Worm (Caenorhabditis elegans) whole organism, L2 larva: ENCODE data around the gene C46E10.3.

ENCODE experiments used
- alr-1 ChIP-seq: fragments of 150-350 bp; optimal IDR thresholded peaks from 2 replicates; lab custom pipeline; 2014; ENCODE audit warnings: missing biosample characterization, missing genetic modification characterization
- egl-27 ChIP-seq: sonication (generic microtip); optimal IDR thresholded peaks from 3 replicates; lab custom pipeline; 2017; ENCODE audit warnings: missing biosample characterization, missing genetic modification reagents, missing genetic modification characterization
- lin-13 ChIP-seq: fragments of 150-350 bp; optimal IDR thresholded peaks from 2 replicates; lab custom pipeline; 2014; ENCODE audit warnings: missing biosample characterization, missing genetic modification reagents, missing genetic modification characterization
- nhr-11 ChIP-seq: fragments of 150-350 bp; optimal IDR thresholded peaks from 2 replicates; lab custom pipeline; 2014; ENCODE audit warnings: missing biosample characterization, missing genetic modification characterization
- nhr-12 ChIP-seq: fragments of 150-350 bp; optimal IDR thresholded peaks from 2 replicates; lab custom pipeline; 2014; ENCODE audit warnings: missing biosample characterization, missing genetic modification characterization
- nhr-6 ChIP-seq: fragments of 150-350 bp; optimal IDR thresholded peaks from 2 replicates; lab custom pipeline; 2014; ENCODE audit warnings: missing biosample characterization, missing genetic modification characterization
- unc-39 ChIP-seq: fragments of 150-350 bp; optimal IDR thresholded peaks from 2 replicates; lab custom pipeline; 2014; ENCODE audit warnings: missing biosample characterization, missing genetic modification characterization

ce11 chrII:3673493-3673892 is 47.6 kb upstream of the C46E10.3 start, which contains the start of gene sea-1:
- TF ChIP-seq nhr-11 (no peak), nhr-12 (tag; lab: Kevin White, UChicago) (no peak), nhr-6 (tag; lab: Kevin White, UChicago) (no peak), unc-39 (tag; lab: Kevin White, UChicago) (no peak), egl-27 (tag; lab: Kevin White, UChicago) (no peak), alr-1 (tag; lab: Kevin White, UChicago) (no peak), lin-13 (GFP tag; lab: Kevin White, UChicago) (no peak)
